Fruit fly (Drosophila melanogaster): Measurements from ENCODE around the gene LKRSDH.

LKRSDH gene

dm6 chr2L:7811249-7812002, 15.7 kb upstream of the LKRSDH start, which contains the start of gene LanB1 (continued):
- no peak for TF ChIP-seq CG11085 (GFP tag; IDR thresholded peaks at IDR 0.05)
- no peak for TF ChIP-seq CG30403 (GFP tag; optimal IDR thresholded peaks at IDR 0.05)
- peak in 1 of 2 experiments; percentile 33 for TF ChIP-seq insv (GFP tag; optimal IDR thresholded peaks at IDR 0.05)
- 0 out of 2 replicates have a peak, but pooled peaks have one; percentile 12 for TF ChIP-seq slbo (GFP tag; IDR thresholded peaks at IDR 0.05)
- peak; percentile 11 for TF ChIP-seq CHES-1-like (GFP tag; optimal IDR thresholded peaks at IDR 0.05)
- no peak for TF ChIP-seq Dfd (GFP tag; optimal IDR thresholded peaks at IDR 0.05)
- TF ChIP-seq Ada2b (GFP tag; IDR thresholded peaks at IDR 0.05) = no peak
- peak; percentile 16; the same call in 1 of the 3 replicates for TF ChIP-seq gce (GFP tag; IDR thresholded peaks at IDR 0.05)
- TF ChIP-seq E2f2 (GFP tag; IDR thresholded peaks at IDR 0.05) = peak; percentile 54
- TF ChIP-seq prd (optimal IDR thresholded peaks at IDR 0.05) = no peak
- TF ChIP-seq prd (GFP tag; IDR thresholded peaks at IDR 0.05) = 0 out of 3 replicates have a peak, but pooled peaks have one; percentile 8
- TF ChIP-seq CG14441 (GFP tag; IDR thresholded peaks at IDR 0.05) = no peak
- TF ChIP-seq fd3F (GFP tag; optimal IDR thresholded peaks at IDR 0.05) = no peak
- TF ChIP-seq z (GFP tag; IDR thresholded peaks at IDR 0.05) = peak; percentile 60; the same call in 2 of the 3 replicates
- peak; percentile 32; the same call in 1 of the 2 replicates for TF ChIP-seq Rfx (GFP tag; IDR thresholded peaks at IDR 0.05)
- no peak for TF ChIP-seq CG9215 (GFP tag; IDR thresholded peaks at IDR 0.05)
- TF ChIP-seq fd102C (GFP tag; optimal IDR thresholded peaks at IDR 0.05) = no peak
- TF ChIP-seq CG14014 (GFP tag; IDR thresholded peaks at IDR 0.05) = peak; percentile 9; the same call in 1 of the 2 replicates
- TF ChIP-seq Deaf1 (tag; optimal IDR thresholded peaks at IDR 0.05) = peak; percentile 28
- 0 out of 2 replicates have a peak, but pooled peaks have one; percentile 14 for TF ChIP-seq bowl (GFP tag; IDR thresholded peaks at IDR 0.05)
- peak; percentile 97 for TF ChIP-seq pros (GFP tag; optimal IDR thresholded peaks at IDR 0.05)
- peak; percentile 2 for TF ChIP-seq CG15269 (tag; optimal IDR thresholded peaks at IDR 0.05)
- TF ChIP-seq kah (GFP tag; optimal IDR thresholded peaks at IDR 0.05) = peak; percentile 73
- TF ChIP-seq aop (GFP tag; IDR thresholded peaks at IDR 0.05) = no peak
- no peak for TF ChIP-seq ttk (GFP tag; IDR thresholded peaks at IDR 0.05)
- TF ChIP-seq CG7987 (GFP tag; optimal IDR thresholded peaks at IDR 0.05) = peak; percentile 36
- peak; percentile 42 for TF ChIP-seq CG16813 (GFP tag; IDR thresholded peaks at IDR 0.05; ENCODE audit: partially characterized antibody)
- TF ChIP-seq CG13624 (GFP tag; optimal IDR thresholded peaks at IDR 0.05) = peak; percentile 2
- peak; percentile 26 for TF ChIP-seq sqz (GFP tag; optimal IDR thresholded peaks at IDR 0.05)
- TF ChIP-seq pan (optimal IDR thresholded peaks at IDR 0.05) = no peak
- TF ChIP-seq pan (GFP tag; optimal IDR thresholded peaks at IDR 0.05 in 1 of 2, IDR thresholded peaks at IDR 0.05 in 1 of 2) = peak in 1 of 2 experiments; percentile 5
- TF ChIP-seq hth (optimal IDR thresholded peaks at IDR 0.05) = no peak
- no peak for TF ChIP-seq CG6689 (GFP tag; IDR thresholded peaks at IDR 0.05)
- TF ChIP-seq CG12299 (tag; optimal IDR thresholded peaks at IDR 0.05) = no peak
- no peak for TF ChIP-seq CG3995 (GFP tag; optimal IDR thresholded peaks at IDR 0.05)
- TF ChIP-seq MTF-1 (GFP tag; optimal IDR thresholded peaks at IDR 0.05; ENCODE audit: borderline replicate concordance) = peak; percentile 45
- peak; percentile 52 for TF ChIP-seq CG13894 (tag; optimal IDR thresholded peaks at IDR 0.05)
- no peak for TF ChIP-seq CG10543 (GFP tag; optimal IDR thresholded peaks at IDR 0.05)
- no peak for TF ChIP-seq B-H2 (GFP tag; optimal IDR thresholded peaks at IDR 0.05)
- TF ChIP-seq Dad (GFP tag; optimal IDR thresholded peaks at IDR 0.05) = peak; percentile 19
- TF ChIP-seq caup (GFP tag; optimal IDR thresholded peaks at IDR 0.05; ENCODE audit: severe bottlenecking) = peak; percentile 13
- TF ChIP-seq kni (GFP tag; optimal IDR thresholded peaks at IDR 0.05) = peak; percentile 82
- no peak for TF ChIP-seq Oaz (GFP tag; IDR thresholded peaks at IDR 0.05)
- peak; percentile 64; the same call in 1 of the 2 replicates for TF ChIP-seq nerfin-2 (GFP tag; IDR thresholded peaks at IDR 0.05; ENCODE audit: partially characterized antibody)
- TF ChIP-seq CG8290 (GFP tag; optimal IDR thresholded peaks at IDR 0.05) = no peak
- TF ChIP-seq CG8290 (tag; optimal IDR thresholded peaks at IDR 0.05) = peak in 1 of 2 experiments; percentile 57
- TF ChIP-seq CG42726 (GFP tag; IDR thresholded peaks at IDR 0.05; ENCODE audit: partially characterized antibody) = peak; percentile 68; the same call in 1 of the 2 replicates
- no peak for TF ChIP-seq CG10321 (GFP tag; IDR thresholded peaks at IDR 0.05)
- TF ChIP-seq rib (GFP tag; IDR thresholded peaks at IDR 0.05) = peak; percentile 60; the same call in 1 of the 2 replicates
- TF ChIP-seq CG30431 (GFP tag; optimal IDR thresholded peaks at IDR 0.05) = no peak
